Fruit fly (Drosophila melanogaster) whole organism, embryonic: ENCODE measurements around the gene CG12768.

Experiments
- ATbp ChIP-seq: fragments of 200-800 bp; sonication (Bioruptor generic); optimal IDR thresholded peaks from 2 replicates; lab custom pipeline; 2017; ENCODE audit warnings: missing biosample characterization, mild to moderate bottlenecking, missing genetic modification characterization, missing genetic modification reagents
- Abd-B ChIP-seq: fragments of 200-800 bp; sonication (Bioruptor generic); optimal IDR thresholded peaks from 2 replicates; lab custom pipeline; 2018; ENCODE audit warnings: missing biosample characterization, mild to moderate bottlenecking, missing genetic modification characterization, moderate library complexity
- Bdp1 ChIP-seq: fragments of 200-800 bp; sonication (Bioruptor generic); optimal IDR thresholded peaks from 3 replicates; lab custom pipeline; 2016; ENCODE audit warnings: missing biosample characterization, missing genetic modification characterization
- CG10274 ChIP-seq: fragments of 200-800 bp; sonication (Bioruptor generic); optimal IDR thresholded peaks from 3 replicates; lab custom pipeline; 2017; ENCODE audit warnings: missing biosample characterization, mild to moderate bottlenecking, missing genetic modification characterization
- CG10366 ChIP-seq: fragments of 200-800 bp; sonication (Bioruptor generic); IDR thresholded peaks from 2 replicates; pipeline ENCODE4 v1.3.6; 2022; ENCODE audit warnings: missing biosample characterization, missing genetic modification characterization
- CG12155 ChIP-seq: fragments of 200-800 bp; sonication (Bioruptor generic); optimal IDR thresholded peaks from 3 replicates; lab custom pipeline; 2016; ENCODE audit warnings: missing biosample characterization, missing genetic modification characterization
- CG13296 ChIP-seq: fragments of 200-800 bp; sonication (Bioruptor generic); optimal IDR thresholded peaks from 3 replicates; lab custom pipeline; 2018; ENCODE audit warnings: missing biosample characterization, mild to moderate bottlenecking, missing genetic modification characterization
- CG15269 ChIP-seq: fragments of 200-800 bp; sonication (Bioruptor generic); optimal IDR thresholded peaks from 2 replicates; lab custom pipeline; 2018; ENCODE audit warnings: missing biosample characterization, mild to moderate bottlenecking, missing genetic modification characterization, moderate library complexity
- CG15514 ChIP-seq: fragments of 200-800 bp; sonication (Bioruptor generic); optimal IDR thresholded peaks from 3 replicates; lab custom pipeline; 2017; ENCODE audit warnings: missing biosample characterization, missing genetic modification characterization, mild to moderate bottlenecking, moderate library complexity, missing genetic modification reagents
- CG17328 ChIP-seq: fragments of 200-800 bp; sonication (Bioruptor generic); IDR thresholded peaks from 2 replicates; pipeline ENCODE4 v1.3.6; 2022; ENCODE audit warnings: missing biosample characterization, missing genetic modification characterization
- CG18764 ChIP-seq: fragments of 200-800 bp; sonication (Bioruptor generic); optimal IDR thresholded peaks from 3 replicates; lab custom pipeline; 2016; ENCODE audit warnings: missing biosample characterization, missing genetic modification characterization
- CG2678 ChIP-seq: fragments of 200-800 bp; sonication (Bioruptor generic); optimal IDR thresholded peaks from 3 replicates; lab custom pipeline; 2019; ENCODE audit warnings: missing biosample characterization, mild to moderate bottlenecking, missing genetic modification characterization, moderate library complexity
- CG3163 ChIP-seq: fragments of 200-800 bp; sonication (Bioruptor generic); optimal IDR thresholded peaks from 3 replicates; lab custom pipeline; 2016; ENCODE audit warnings: missing biosample characterization, missing genetic modification characterization
- CG32772 ChIP-seq: fragments of 200-800 bp; sonication (Bioruptor generic); IDR thresholded peaks from 2 replicates; pipeline ENCODE4 v1.3.6; 2022; ENCODE audit warnings: missing biosample characterization, missing genetic modification characterization
- CG4424 ChIP-seq: fragments of 200-800 bp; sonication (Bioruptor generic); optimal IDR thresholded peaks from 3 replicates; lab custom pipeline; 2016; ENCODE audit warnings: missing biosample characterization, missing genetic modification characterization
- CG8281 ChIP-seq: fragments of 200-800 bp; sonication (Bioruptor generic); optimal IDR thresholded peaks from 2 replicates; lab custom pipeline; 2018; ENCODE audit warnings: missing biosample characterization, mild to moderate bottlenecking, missing genetic modification characterization, moderate library complexity
- CG9215 ChIP-seq: fragments of 200-800 bp; sonication (Bioruptor generic); IDR thresholded peaks from 2 replicates; pipeline ENCODE4 v1.3.6; 2022; ENCODE audit warnings: missing biosample characterization, missing genetic modification characterization
- CG9609 ChIP-seq: fragments of 200-800 bp; sonication (Bioruptor generic); optimal IDR thresholded peaks from 3 replicates; lab custom pipeline; 2016; ENCODE audit warnings: missing biosample characterization, missing genetic modification characterization
- CG9797 ChIP-seq: fragments of 200-800 bp; sonication (Bioruptor generic); optimal IDR thresholded peaks from 3 replicates; lab custom pipeline; 2018; ENCODE audit warnings: missing biosample characterization, mild to moderate bottlenecking, missing genetic modification characterization
- CG9817 ChIP-seq: fragments of 200-800 bp; sonication (Bioruptor generic); optimal IDR thresholded peaks from 2 replicates; lab custom pipeline; 2018; ENCODE audit warnings: missing biosample characterization, mild to moderate bottlenecking, missing genetic modification characterization, moderate library complexity
- CTCF ChIP-seq: fragments of 200-800 bp; sonication (Bioruptor generic); optimal IDR thresholded peaks from 2 replicates; lab custom pipeline; 2017; ENCODE audit warnings: missing biosample characterization, mild to moderate bottlenecking, missing genetic modification characterization, moderate library complexity
- Deaf1 ChIP-seq: fragments of 200-800 bp; optimal IDR thresholded peaks from 3 replicates; lab custom pipeline; 2019; ENCODE audit warnings: missing biosample characterization, mild to moderate bottlenecking, missing genetic modification characterization, moderate library complexity
- Dref ChIP-seq: fragments of 200-800 bp; sonication (Bioruptor generic); IDR thresholded peaks from 2 replicates; pipeline ENCODE4 v1.3.6; 2022; ENCODE audit warnings: missing biosample characterization, missing genetic modification characterization
- Ets65A ChIP-seq: fragments of 200-800 bp; sonication (Bioruptor generic); peaks from one replicate; lab custom pipeline; 2016; ENCODE audit warnings: missing biosample characterization, missing genetic modification characterization
- Fer2 ChIP-seq: fragments of 200-800 bp; sonication (Bioruptor generic); optimal IDR thresholded peaks from 2 replicates; lab custom pipeline; 2018; ENCODE audit warnings: missing biosample characterization, mild to moderate bottlenecking, missing genetic modification characterization, moderate library complexity
- H15 ChIP-seq: fragments of 200-800 bp; sonication (Bioruptor generic); IDR thresholded peaks from 3 replicates; pipeline ENCODE4 v1.3.6; 2022; ENCODE audit warnings: missing biosample characterization, missing genetic modification characterization
- H2.0 ChIP-seq: fragments of 200-800 bp; sonication (Bioruptor generic); IDR thresholded peaks from 2 replicates; pipeline ENCODE4 v1.3.6; 2022; ENCODE audit warnings: missing biosample characterization, missing genetic modification characterization
- Hand ChIP-seq: fragments of 200-800 bp; sonication (Bioruptor generic); optimal IDR thresholded peaks from 2 replicates; lab custom pipeline; 2017; ENCODE audit warnings: mild to moderate bottlenecking, missing biosample characterization, missing genetic modification reagents, missing genetic modification characterization
- HmgD ChIP-seq: fragments of 200-800 bp; sonication (Bioruptor generic); optimal IDR thresholded peaks from 3 replicates; lab custom pipeline; 2016; ENCODE audit warnings: missing biosample characterization, missing genetic modification characterization
- Hmr ChIP-seq: fragments of 200-800 bp; sonication (Bioruptor generic); optimal IDR thresholded peaks from 3 replicates; lab custom pipeline; 2017; ENCODE audit warnings: mild to moderate bottlenecking, missing biosample characterization, missing genetic modification reagents, missing genetic modification characterization
- Hsf ChIP-seq: fragments of 200-800 bp; sonication (Bioruptor generic); optimal IDR thresholded peaks from 3 replicates; lab custom pipeline; 2016; ENCODE audit warnings: missing biosample characterization, missing genetic modification characterization
- Lpt ChIP-seq: fragments of >200 bp; optimal IDR thresholded peaks from 2 replicates; lab custom pipeline; 2018; ENCODE audit warnings: missing biosample characterization, missing genetic modification characterization
- amos ChIP-seq: fragments of 200-800 bp; sonication (Bioruptor generic); IDR thresholded peaks from 2 replicates; pipeline ENCODE4 v1.3.6; 2022; ENCODE audit warnings: missing biosample characterization, missing genetic modification characterization; ENCODE audit not compliant: partially characterized antibody
- cad ChIP-seq: fragments of >200 bp; optimal IDR thresholded peaks from 2 replicates; lab custom pipeline; 2017; ENCODE audit warnings: missing biosample characterization, missing genetic modification characterization
- chinmo ChIP-seq: fragments of 200-800 bp; sonication (Bioruptor generic); IDR thresholded peaks from 4 replicates; pipeline ENCODE4 v1.3.6; 2022; ENCODE audit warnings: missing biosample characterization, missing genetic modification characterization; ENCODE audit not compliant: partially characterized antibody
- crol ChIP-seq: fragments of 200-800 bp; sonication (Bioruptor generic); IDR thresholded peaks from 2 replicates; pipeline ENCODE4 v1.3.6; 2022; ENCODE audit warnings: missing biosample characterization, missing genetic modification characterization
- disco-r ChIP-seq: fragments of 200-800 bp; sonication (Bioruptor generic); optimal IDR thresholded peaks from 2 replicates; lab custom pipeline; 2016; ENCODE audit warnings: missing biosample characterization, missing genetic modification characterization
- dysf ChIP-seq: fragments of 200-800 bp; sonication (Bioruptor generic); IDR thresholded peaks from 3 replicates; pipeline ENCODE4 v1.3.6; 2022; ENCODE audit warnings: missing biosample characterization, missing genetic modification characterization
- fd3F ChIP-seq: fragments of 200-800 bp; sonication (Bioruptor generic); optimal IDR thresholded peaks from 2 replicates; lab custom pipeline; 2018; ENCODE audit warnings: missing biosample characterization, mild to moderate bottlenecking, missing genetic modification characterization, moderate library complexity
- gcm ChIP-seq: fragments of 200-800 bp; sonication (Bioruptor generic); optimal IDR thresholded peaks from 2 replicates; lab custom pipeline; 2019; ENCODE audit warnings: missing biosample characterization, mild to moderate bottlenecking, missing genetic modification characterization, moderate library complexity
- jigr1 ChIP-seq: fragments of 200-800 bp; sonication (Bioruptor generic); IDR thresholded peaks from 3 replicates; pipeline ENCODE4 v1.3.6; 2022; ENCODE audit warnings: missing biosample characterization, missing genetic modification characterization
- jing ChIP-seq: fragments of 200-800 bp; sonication (Bioruptor generic); optimal IDR thresholded peaks from 2 replicates; lab custom pipeline; 2018; ENCODE audit warnings: missing biosample characterization, mild to moderate bottlenecking, missing genetic modification characterization
- luna ChIP-seq: fragments of 200-800 bp; sonication (Bioruptor generic); optimal IDR thresholded peaks from 2 replicates; lab custom pipeline; 2016; ENCODE audit warnings: missing biosample characterization, missing genetic modification characterization
- nmo ChIP-seq: fragments of 200-800 bp; sonication (Bioruptor generic); optimal IDR thresholded peaks from 2 replicates; lab custom pipeline; 2018; ENCODE audit warnings: missing biosample characterization, mild to moderate bottlenecking, missing genetic modification characterization, moderate library complexity
- pho ChIP-seq: fragments of 200-800 bp; sonication (Bioruptor generic); optimal IDR thresholded peaks from 2 replicates; lab custom pipeline; 2016; ENCODE audit warnings: missing biosample characterization, missing genetic modification characterization
- sc ChIP-seq, 3 experiments: fragments of >200 bp in 2 of 3; fragments of 200-800 bp in 1 of 3; sonication (Bioruptor generic) in 1 of 3; optimal IDR thresholded peaks; 2 replicates in 2 of 3; 3 replicates in 1 of 3; lab custom pipeline; 2017; ENCODE audit warnings: mild to moderate bottlenecking in 1 of 3, missing biosample characterization in 1 of 3, missing genetic modification characterization in 1 of 3, missing genetic modification reagents in 1 of 3
- seq ChIP-seq: fragments of 200-800 bp; sonication (Bioruptor generic); IDR thresholded peaks from 2 replicates; pipeline ENCODE4 v1.3.6; 2022; ENCODE audit warnings: missing biosample characterization, missing genetic modification characterization
- stc ChIP-seq: fragments of 200-800 bp; sonication (Bioruptor generic); IDR thresholded peaks from 2 replicates; pipeline ENCODE4 v1.3.6; 2022; ENCODE audit warnings: missing biosample characterization, missing genetic modification characterization
- wor ChIP-seq: fragments of 200-800 bp; sonication (Bioruptor generic); IDR thresholded peaks from 2 replicates; pipeline ENCODE4 v1.3.6; 2022; ENCODE audit warnings: missing biosample characterization, missing genetic modification characterization
- zen2 ChIP-seq: fragments of 200-800 bp; sonication (Bioruptor generic); IDR thresholded peaks from 3 replicates; pipeline ENCODE4 v1.3.6; 2022; ENCODE audit warnings: missing biosample characterization, missing genetic modification characterization; ENCODE audit not compliant: partially characterized antibody

Gene CG12768

dm6 chr3L:22863367-22864078 is 46.8 kb upstream of the CG12768 start, which contains the start of gene CG33169 (continued):
- TF ChIP-seq Lpt (GFP tag; lab: Kevin White, UChicago): no peak
- peak; percentile 47 for TF ChIP-seq Hand
- TF ChIP-seq Deaf1 (tag; lab: Kevin White, UChicago): peak; percentile 69
- peak; percentile 77 for TF ChIP-seq CG3163 (GFP tag; lab: Kevin White, UChicago)
- peak; percentile 91 for TF ChIP-seq pho (GFP tag; lab: Kevin White, UChicago)
- no peak for TF ChIP-seq cad (GFP tag; lab: Kevin White, UChicago)
- no peak for TF ChIP-seq wor (GFP tag; lab: Robert Waterston, UW)
- TF ChIP-seq CG18764 (GFP tag; lab: Kevin White, UChicago): peak; percentile 80
- peak; percentile 66 for TF ChIP-seq fd3F (GFP tag; lab: Kevin White, UChicago)
- TF ChIP-seq CG12155 (GFP tag; lab: Kevin White, UChicago): peak; percentile 98
- peak; percentile 67 for TF ChIP-seq Fer2 (tag; lab: Kevin White, UChicago)
- TF ChIP-seq CG15269 (tag; lab: Kevin White, UChicago): peak; percentile 69
- peak; percentile 54 for TF ChIP-seq crol (GFP tag; lab: Robert Waterston, UW)
- peak; percentile 76; the same call in 3 of the 4 replicates for TF ChIP-seq chinmo (GFP tag; lab: Robert Waterston, UW)
- TF ChIP-seq gcm (GFP tag; lab: Kevin White, UChicago): peak; percentile 9
- TF ChIP-seq H15 (GFP tag; lab: Robert Waterston, UW): peak; percentile 88
- no peak for TF ChIP-seq CG2678
- TF ChIP-seq dysf (GFP tag; lab: Robert Waterston, UW): peak; percentile 83
- peak; percentile 98 for TF ChIP-seq HmgD (GFP tag; lab: Kevin White, UChicago)
- TF ChIP-seq H2.0 (GFP tag; lab: Robert Waterston, UW): peak; percentile 83
- TF ChIP-seq Dref (GFP tag; lab: Robert Waterston, UW): peak; percentile 60
- TF ChIP-seq jigr1: 0 out of 3 replicates have a peak, but pooled peaks have one; percentile 49
- TF ChIP-seq jing (GFP tag; lab: Kevin White, UChicago): peak; percentile 45
- peak; percentile 74 for TF ChIP-seq CG32772 (GFP tag; lab: Robert Waterston, UW)
- peak; percentile 53 for TF ChIP-seq CG10274
- no peak for TF ChIP-seq sc (optimal IDR thresholded peaks at IDR 0.05; lab: Kevin White, UChicago)
- TF ChIP-seq sc (GFP tag; optimal IDR thresholded peaks at IDR 0.05; lab: Kevin White, UChicago): peak; percentile 1
- peak; percentile 67 for TF ChIP-seq ATbp (GFP tag; lab: Kevin White, UChicago)
- peak; percentile 80 for TF ChIP-seq CG17328
- TF ChIP-seq CG9215: peak; percentile 80
- TF ChIP-seq Hmr (GFP tag; lab: Kevin White, UChicago): peak; percentile 92
- TF ChIP-seq Hsf (GFP tag; lab: Kevin White, UChicago): peak; percentile 87
- TF ChIP-seq luna (GFP tag; lab: Kevin White, UChicago): peak; percentile 84
- peak; percentile 81 for TF ChIP-seq disco-r
- TF ChIP-seq stc (GFP tag; lab: Robert Waterston, UW): peak; percentile 70
- TF ChIP-seq CG13296 (GFP tag; lab: Kevin White, UChicago): peak; percentile 71
- peak; percentile 82 for TF ChIP-seq CG10366 (GFP tag; lab: Robert Waterston, UW)
- TF ChIP-seq amos: peak; percentile 76
- peak; percentile 85 for TF ChIP-seq nmo (GFP tag; lab: Kevin White, UChicago)
- peak; percentile 76 for TF ChIP-seq CG4424 (GFP tag; lab: Kevin White, UChicago)
- TF ChIP-seq CG8281: peak; percentile 9
- TF ChIP-seq CG9817: peak; percentile 92
- peak; percentile 50 for TF ChIP-seq CG9797 (GFP tag; lab: Kevin White, UChicago)
- peak; percentile 57 for TF ChIP-seq CTCF
- TF ChIP-seq zen2: peak; percentile 26; the same call in 1 of the 3 replicates
- TF ChIP-seq Ets65A (GFP tag; lab: Kevin White, UChicago): peak; percentile 100
- TF ChIP-seq Bdp1: peak; percentile 85
- peak; percentile 92 for TF ChIP-seq CG9609 (GFP tag; lab: Kevin White, UChicago)
- peak; percentile 77 for TF ChIP-seq Abd-B (GFP tag; lab: Kevin White, UChicago)
- TF ChIP-seq seq (GFP tag; lab: Robert Waterston, UW): no peak
- TF ChIP-seq CG15514: peak; percentile 91
